Fruit fly (Drosophila melanogaster) whole organism, embryonic: ENCODE results near the gene CG14221.

ENCODE experiments used
- Bdp1 ChIP-seq: fragments of 200-800 bp; sonication (Bioruptor generic); optimal IDR thresholded peaks from 3 replicates; lab custom pipeline; 2016; ENCODE audit warnings: missing biosample characterization, missing genetic modification characterization
- Bteb2 ChIP-seq: fragments of 200-800 bp; sonication (Bioruptor generic); optimal IDR thresholded peaks from 2 replicates; lab custom pipeline; 2016; ENCODE audit warnings: missing biosample characterization, missing genetic modification characterization
- CG10147 ChIP-seq: fragments of 200-800 bp; sonication (Bioruptor generic); optimal IDR thresholded peaks from 2 replicates; lab custom pipeline; 2019; ENCODE audit warnings: missing biosample characterization, mild to moderate bottlenecking, missing genetic modification characterization, moderate library complexity
- CG10267 ChIP-seq: fragments of 200-800 bp; sonication (Bioruptor generic); optimal IDR thresholded peaks from 2 replicates; lab custom pipeline; 2018; ENCODE audit warnings: missing biosample characterization, mild to moderate bottlenecking, missing genetic modification characterization, moderate library complexity
- CG10543 ChIP-seq: fragments of 200-800 bp; sonication (Bioruptor generic); optimal IDR thresholded peaks from 3 replicates; lab custom pipeline; 2017; ENCODE audit warnings: missing biosample characterization, mild to moderate bottlenecking, missing genetic modification characterization, moderate library complexity
- CG10979 ChIP-seq: fragments of 200-800 bp; sonication (Bioruptor generic); optimal IDR thresholded peaks from 2 replicates; lab custom pipeline; 2018; ENCODE audit warnings: missing biosample characterization, mild to moderate bottlenecking, missing genetic modification characterization, moderate library complexity
- CG11695 ChIP-seq: fragments of 200-800 bp; sonication (Bioruptor generic); IDR thresholded peaks from 3 replicates; pipeline ENCODE4 v1.3.6; 2022; ENCODE audit warnings: missing biosample characterization, missing genetic modification characterization
- CG12155 ChIP-seq: fragments of 200-800 bp; sonication (Bioruptor generic); optimal IDR thresholded peaks from 3 replicates; lab custom pipeline; 2016; ENCODE audit warnings: missing biosample characterization, missing genetic modification characterization
- CG14050 ChIP-seq: fragments of 200-800 bp; sonication (Bioruptor generic); IDR thresholded peaks from 3 replicates; pipeline ENCODE4 v1.3.6; 2022; ENCODE audit warnings: missing biosample characterization, missing genetic modification characterization
- CG14667 ChIP-seq: fragments of 200-800 bp; sonication (Bioruptor generic); IDR thresholded peaks from 2 replicates; pipeline ENCODE4 v1.3.6; 2022; ENCODE audit warnings: missing biosample characterization, missing genetic modification characterization
- CG17328 ChIP-seq: fragments of 200-800 bp; sonication (Bioruptor generic); IDR thresholded peaks from 2 replicates; pipeline ENCODE4 v1.3.6; 2022; ENCODE audit warnings: missing biosample characterization, missing genetic modification characterization
- CG18764 ChIP-seq: fragments of 200-800 bp; sonication (Bioruptor generic); optimal IDR thresholded peaks from 3 replicates; lab custom pipeline; 2016; ENCODE audit warnings: missing biosample characterization, missing genetic modification characterization
- CG3163 ChIP-seq: fragments of 200-800 bp; sonication (Bioruptor generic); optimal IDR thresholded peaks from 3 replicates; lab custom pipeline; 2016; ENCODE audit warnings: missing biosample characterization, missing genetic modification characterization
- CG33213 ChIP-seq: fragments of 200-800 bp; sonication (Bioruptor generic); optimal IDR thresholded peaks from 3 replicates; lab custom pipeline; 2016; ENCODE audit warnings: missing biosample characterization, missing genetic modification characterization
- CG34376 ChIP-seq: fragments of 200-800 bp; sonication (Bioruptor generic); optimal IDR thresholded peaks from 2 replicates; lab custom pipeline; 2018; ENCODE audit warnings: missing biosample characterization, mild to moderate bottlenecking, missing genetic modification characterization
- CG3838 ChIP-seq: fragments of 200-800 bp; sonication (Bioruptor generic); optimal IDR thresholded peaks from 3 replicates; lab custom pipeline; 2016; ENCODE audit warnings: missing biosample characterization, missing genetic modification characterization
- CG3995 ChIP-seq: fragments of 200-800 bp; sonication (Bioruptor generic); optimal IDR thresholded peaks from 3 replicates; lab custom pipeline; 2016; ENCODE audit warnings: missing biosample characterization, missing genetic modification characterization
- CG4282 ChIP-seq: fragments of 200-800 bp; sonication (Bioruptor generic); optimal IDR thresholded peaks from 2 replicates; lab custom pipeline; 2016; ENCODE audit warnings: missing biosample characterization, missing genetic modification characterization
- CG4328 ChIP-seq: fragments of 200-800 bp; sonication (Bioruptor generic); optimal IDR thresholded peaks from 3 replicates; lab custom pipeline; 2017; ENCODE audit warnings: missing biosample characterization, missing genetic modification reagents, missing genetic modification characterization
- CG5953 ChIP-seq: fragments of 200-800 bp; sonication (Bioruptor generic); IDR thresholded peaks from 2 replicates; pipeline ENCODE4 v1.3.6; 2022; ENCODE audit warnings: missing biosample characterization, missing genetic modification characterization
- CG6254 ChIP-seq: fragments of 200-800 bp; sonication (Bioruptor generic); optimal IDR thresholded peaks from 3 replicates; lab custom pipeline; 2017; ENCODE audit warnings: mild to moderate bottlenecking, missing biosample characterization, missing genetic modification reagents, missing genetic modification characterization
- CG6272 ChIP-seq: fragments of 200-800 bp; sonication (Bioruptor generic); IDR thresholded peaks from 2 replicates; pipeline ENCODE4 v1.3.6; 2022; ENCODE audit warnings: missing biosample characterization, missing genetic modification characterization
- CG7786 ChIP-seq: fragments of 200-800 bp; sonication (Bioruptor generic); optimal IDR thresholded peaks from 2 replicates; lab custom pipeline; 2016; ENCODE audit warnings: missing biosample characterization, missing genetic modification characterization
- CG7928 ChIP-seq: fragments of 200-800 bp; sonication (Bioruptor generic); optimal IDR thresholded peaks from 2 replicates; lab custom pipeline; 2017; ENCODE audit warnings: missing biosample characterization, mild to moderate bottlenecking, missing genetic modification characterization
- CG9817 ChIP-seq: fragments of 200-800 bp; sonication (Bioruptor generic); optimal IDR thresholded peaks from 2 replicates; lab custom pipeline; 2018; ENCODE audit warnings: missing biosample characterization, mild to moderate bottlenecking, missing genetic modification characterization, moderate library complexity
- D ChIP-seq, 2 experiments: fragments of 200-800 bp in 1 of 2; fragments of >200 bp in 1 of 2; sonication (Bioruptor generic) in 1 of 2; optimal IDR thresholded peaks; 2 replicates in 1 of 2; 3 replicates in 1 of 2; lab custom pipeline; 2017; ENCODE audit warnings: mild to moderate bottlenecking in 1 of 2, missing biosample characterization in 1 of 2, missing genetic modification characterization in 1 of 2, missing genetic modification reagents in 1 of 2
- Doc2 ChIP-seq: fragments of 200-800 bp; sonication (Bioruptor generic); IDR thresholded peaks from 2 replicates; pipeline ENCODE4 v1.3.6; 2022; ENCODE audit warnings: missing biosample characterization, missing genetic modification characterization
- ERR ChIP-seq: fragments of 200-800 bp; sonication (Bioruptor generic); optimal IDR thresholded peaks from 2 replicates; lab custom pipeline; 2016; ENCODE audit warnings: missing biosample characterization, missing genetic modification characterization
- Elba2 ChIP-seq: fragments of 200-800 bp; sonication (Bioruptor generic); optimal IDR thresholded peaks from 3 replicates; lab custom pipeline; 2016; ENCODE audit warnings: missing biosample characterization, missing genetic modification characterization
- Gug ChIP-seq: fragments of 200-800 bp; sonication (Bioruptor generic); IDR thresholded peaks from 4 replicates; pipeline ENCODE4 v1.3.6; 2022; ENCODE audit warnings: missing biosample characterization, missing genetic modification characterization
- HLH4C ChIP-seq: fragments of 200-800 bp; sonication (Bioruptor generic); IDR thresholded peaks from 3 replicates; pipeline ENCODE4 v1.3.6; 2022; ENCODE audit warnings: missing biosample characterization, missing genetic modification characterization; ENCODE audit not compliant: partially characterized antibody
- Lpt ChIP-seq: fragments of >200 bp; optimal IDR thresholded peaks from 2 replicates; lab custom pipeline; 2018; ENCODE audit warnings: missing biosample characterization, missing genetic modification characterization
- MESR4 ChIP-seq: fragments of 200-800 bp; sonication (Bioruptor generic); optimal IDR thresholded peaks from 2 replicates; lab custom pipeline; 2018; ENCODE audit warnings: missing biosample characterization, mild to moderate bottlenecking, missing genetic modification characterization, moderate library complexity
- Max ChIP-seq: fragments of 200-800 bp; sonication (Bioruptor generic); optimal IDR thresholded peaks from 2 replicates; lab custom pipeline; 2016; ENCODE audit warnings: missing biosample characterization, mild to moderate bottlenecking, missing genetic modification characterization
- Mrtf ChIP-seq: fragments of 200-800 bp; sonication (Bioruptor generic); IDR thresholded peaks from 3 replicates; pipeline ENCODE4 v1.3.6; 2022; ENCODE audit warnings: missing biosample characterization, missing genetic modification characterization
- Oli ChIP-seq: fragments of 200-800 bp; sonication (Bioruptor generic); optimal IDR thresholded peaks from 2 replicates; lab custom pipeline; 2018; ENCODE audit warnings: missing biosample characterization, mild to moderate bottlenecking, missing genetic modification characterization, moderate library complexity
- aop ChIP-seq: fragments of 200-800 bp; sonication (Bioruptor generic); IDR thresholded peaks from 2 replicates; pipeline ENCODE4 v1.3.6; 2022; ENCODE audit warnings: missing biosample characterization, missing genetic modification characterization
- danr ChIP-seq: fragments of 200-800 bp; sonication (Bioruptor generic); IDR thresholded peaks from 2 replicates; pipeline ENCODE4 v1.3.6; 2022; ENCODE audit warnings: missing biosample characterization, missing genetic modification characterization
- dm ChIP-seq: fragments of 200-800 bp; sonication (Bioruptor generic); optimal IDR thresholded peaks from 3 replicates; lab custom pipeline; 2016; ENCODE audit warnings: missing biosample characterization, missing genetic modification characterization
- esg ChIP-seq: fragments of 200-800 bp; sonication (Bioruptor generic); conservative IDR thresholded peaks from 2 replicates; pipeline ENCODE4 v1.3.6; 2022; ENCODE audit warnings: missing biosample characterization, missing genetic modification characterization
- exex ChIP-seq: fragments of 200-800 bp; sonication (Bioruptor generic); optimal IDR thresholded peaks from 4 replicates; lab custom pipeline; 2018; ENCODE audit warnings: missing biosample characterization, mild to moderate bottlenecking, missing genetic modification characterization, moderate library complexity
- h ChIP-seq: fragments of >200 bp; optimal IDR thresholded peaks from 2 replicates; lab custom pipeline; 2017
- hth ChIP-seq: fragments of >200 bp; optimal IDR thresholded peaks from 2 replicates; lab custom pipeline; 2017; ENCODE audit warnings: inconsistent platforms
- jing ChIP-seq: fragments of 200-800 bp; sonication (Bioruptor generic); optimal IDR thresholded peaks from 2 replicates; lab custom pipeline; 2018; ENCODE audit warnings: missing biosample characterization, mild to moderate bottlenecking, missing genetic modification characterization
- mirr ChIP-seq: fragments of 200-800 bp; sonication (Bioruptor generic); optimal IDR thresholded peaks from 3 replicates; lab custom pipeline; 2018; ENCODE audit warnings: missing biosample characterization, mild to moderate bottlenecking, missing genetic modification characterization
- p53 ChIP-seq: fragments of 200-800 bp; sonication (Bioruptor generic); optimal IDR thresholded peaks from 2 replicates; lab custom pipeline; 2016; ENCODE audit warnings: missing biosample characterization, missing genetic modification characterization
- pfk ChIP-seq: fragments of 200-800 bp; sonication (Bioruptor generic); optimal IDR thresholded peaks from 2 replicates; lab custom pipeline; 2018; ENCODE audit warnings: missing biosample characterization, mild to moderate bottlenecking, missing genetic modification characterization, moderate library complexity
- pho ChIP-seq: fragments of 200-800 bp; sonication (Bioruptor generic); optimal IDR thresholded peaks from 2 replicates; lab custom pipeline; 2016; ENCODE audit warnings: missing biosample characterization, missing genetic modification characterization
- salm ChIP-seq: fragments of 200-800 bp; sonication (Bioruptor generic); optimal IDR thresholded peaks from 2 replicates; lab custom pipeline; 2018; ENCODE audit warnings: missing biosample characterization, mild to moderate bottlenecking, missing genetic modification characterization
- sd ChIP-seq: fragments of 200-800 bp; sonication (Bioruptor generic); optimal IDR thresholded peaks from 3 replicates; lab custom pipeline; 2018; ENCODE audit warnings: missing biosample characterization, mild to moderate bottlenecking, missing genetic modification characterization, moderate library complexity
- trh ChIP-seq: fragments of 200-800 bp; sonication (Bioruptor generic); optimal IDR thresholded peaks from 2 replicates; lab custom pipeline; 2016; ENCODE audit warnings: missing biosample characterization, missing genetic modification characterization

The CG14221 gene

DNA sequence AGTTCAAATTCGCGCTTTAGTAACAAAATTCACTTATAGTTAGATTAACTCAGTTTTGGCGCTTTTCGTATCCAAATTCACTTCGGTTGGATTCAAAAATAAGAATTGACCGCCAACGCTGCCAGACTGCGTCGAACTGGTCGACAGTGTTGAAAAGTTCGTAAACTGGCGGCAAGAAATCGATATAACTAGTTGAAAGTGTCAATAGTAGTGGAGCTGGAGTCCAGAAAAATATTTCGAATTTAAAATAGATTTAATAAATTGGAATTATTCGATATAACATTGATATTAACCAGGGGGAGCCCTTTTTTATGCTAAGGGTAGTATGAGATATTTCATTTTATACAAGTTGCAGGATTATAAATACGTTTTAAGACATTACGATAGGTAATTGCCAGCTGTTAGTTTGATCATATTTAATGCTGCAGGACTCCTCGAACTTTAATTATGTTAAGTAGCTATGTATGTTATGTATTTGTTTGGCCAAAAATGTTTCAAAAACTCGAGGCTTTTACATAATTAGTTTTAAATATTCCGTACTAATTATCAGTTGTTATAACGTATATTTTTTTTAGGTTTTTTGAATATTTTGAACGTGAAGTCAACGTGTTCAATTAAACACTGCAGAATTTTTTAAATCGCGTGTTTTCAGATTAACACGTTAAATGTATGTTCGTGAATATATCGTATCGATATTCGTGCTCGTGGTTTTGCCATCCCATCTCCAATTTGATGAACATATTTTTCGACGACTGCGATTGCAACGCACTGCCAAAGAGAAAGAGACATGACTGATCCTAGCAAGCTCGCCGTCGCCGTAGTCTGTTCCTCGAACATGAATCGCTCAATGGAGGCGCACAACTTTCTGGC is 43.0 kb upstream of the CG14221 start, which contains the start of the genes CG14223 and Ssu72 (continued):
- TF ChIP-seq CG14050 (no peak), CG4328 (no peak), p53 (GFP tag; lab: Kevin White, UChicago) (no peak), CG6254 (no peak), CG4282 (GFP tag; lab: Kevin White, UChicago) (no peak), CG7786 (GFP tag; lab: Kevin White, UChicago) (no peak), Bdp1 (GFP tag; lab: Kevin White, UChicago) (no peak), CG3995 (GFP tag; lab: Kevin White, UChicago) (no peak), mirr (no peak), aop (no peak), CG3838 (GFP tag; lab: Kevin White, UChicago) (no peak), Doc2 (no peak), Elba2 (GFP tag; lab: Kevin White, UChicago) (no peak), danr (no peak), CG11695 (GFP tag; lab: Robert Waterston, UW) (no peak), CG10979 (tag; lab: Kevin White, UChicago) (no peak), salm (tag; lab: Kevin White, UChicago) (no peak), CG7928 (GFP tag; lab: Kevin White, UChicago) (no peak), Mrtf (GFP tag; lab: Robert Waterston, UW) (no peak), trh (GFP tag; lab: Kevin White, UChicago) (no peak), CG3163 (no peak), CG17328 (no peak), hth (lab: Kevin White, UChicago) (no peak), CG10543 (GFP tag; lab: Kevin White, UChicago) (no peak), D (optimal IDR thresholded peaks at IDR 0.05; lab: Kevin White, UChicago) (no peak), D (GFP tag; optimal IDR thresholded peaks at IDR 0.05; lab: Kevin White, UChicago) (no peak), ERR (GFP tag; lab: Kevin White, UChicago) (no peak), CG10267 (tag; lab: Kevin White, UChicago) (peak; percentile 86), CG14667 (no peak), exex (tag; lab: Kevin White, UChicago) (no peak), pfk (GFP tag; lab: Kevin White, UChicago) (no peak), Gug (GFP tag; lab: Robert Waterston, UW) (0 out of 4 replicates have a peak, but pooled peaks have one; percentile 13), Oli (tag; lab: Kevin White, UChicago) (no peak), HLH4C (GFP tag; lab: Robert Waterston, UW) (peak; percentile 57), CG9817 (tag; lab: Kevin White, UChicago) (no peak), Max (GFP tag; lab: Kevin White, UChicago) (no peak), CG34376 (GFP tag; lab: Kevin White, UChicago) (no peak), pho (GFP tag; lab: Kevin White, UChicago) (no peak), CG18764 (GFP tag; lab: Kevin White, UChicago) (no peak), sd (tag; lab: Kevin White, UChicago) (no peak), CG6272 (GFP tag; lab: Robert Waterston, UW) (no peak), dm (GFP tag; lab: Kevin White, UChicago) (no peak), jing (GFP tag; lab: Kevin White, UChicago) (no peak), Lpt (no peak), CG5953 (GFP tag; lab: Robert Waterston, UW) (no peak), h (no peak), CG33213 (GFP tag; lab: Kevin White, UChicago) (no peak), CG10147 (no peak), MESR4 (GFP tag; lab: Kevin White, UChicago) (peak; percentile 74), esg (GFP tag; lab: Robert Waterston, UW) (no peak), CG12155 (GFP tag; lab: Kevin White, UChicago) (no peak), Bteb2 (GFP tag; lab: Kevin White, UChicago) (no peak)
